Fruit fly (Drosophila melanogaster) whole organism, embryonic: ENCODE results near the gene car.

ENCODE experiments used
- Bdp1 ChIP-seq: fragments of 200-800 bp; sonication (Bioruptor generic); optimal IDR thresholded peaks from 3 replicates; lab custom pipeline; 2016; ENCODE audit warnings: missing biosample characterization, missing genetic modification characterization
- Bteb2 ChIP-seq: fragments of 200-800 bp; sonication (Bioruptor generic); optimal IDR thresholded peaks from 2 replicates; lab custom pipeline; 2016; ENCODE audit warnings: missing biosample characterization, missing genetic modification characterization
- CG1233 ChIP-seq: fragments of 200-800 bp; sonication (Bioruptor generic); optimal IDR thresholded peaks from 4 replicates; lab custom pipeline; 2018; ENCODE audit warnings: missing biosample characterization, mild to moderate bottlenecking, missing genetic modification characterization
- CG14667 ChIP-seq: fragments of 200-800 bp; sonication (Bioruptor generic); IDR thresholded peaks from 2 replicates; pipeline ENCODE4 v1.3.6; 2022; ENCODE audit warnings: missing biosample characterization, missing genetic modification characterization
- CG1602 ChIP-seq: fragments of 200-800 bp; sonication (Bioruptor generic); optimal IDR thresholded peaks from 3 replicates; lab custom pipeline; 2016; ENCODE audit warnings: missing biosample characterization, missing genetic modification characterization
- CG1603 ChIP-seq: fragments of 200-800 bp; sonication (Bioruptor generic); optimal IDR thresholded peaks from 2 replicates; lab custom pipeline; 2019; ENCODE audit warnings: missing biosample characterization, mild to moderate bottlenecking, missing genetic modification characterization, moderate library complexity
- CG2199 ChIP-seq: fragments of 200-800 bp; sonication (Bioruptor generic); IDR thresholded peaks from 3 replicates; pipeline ENCODE4 v1.3.6; 2022; ENCODE audit warnings: missing biosample characterization, missing genetic modification characterization
- CG31441 ChIP-seq: fragments of 200-800 bp; sonication (Bioruptor generic); IDR thresholded peaks from 2 replicates; pipeline ENCODE4 v1.3.6; 2022; ENCODE audit warnings: missing biosample characterization, missing genetic modification characterization
- CG34224 ChIP-seq: fragments of 200-800 bp; sonication (Bioruptor generic); IDR thresholded peaks from 3 replicates; pipeline ENCODE4 v1.3.6; 2022; ENCODE audit warnings: missing biosample characterization, missing genetic modification characterization; ENCODE audit not compliant: partially characterized antibody
- CG4707 ChIP-seq: fragments of 200-800 bp; sonication (Bioruptor generic); optimal IDR thresholded peaks from 2 replicates; lab custom pipeline; 2018; ENCODE audit warnings: missing biosample characterization, mild to moderate bottlenecking, missing genetic modification characterization, moderate library complexity
- CG7556 ChIP-seq: fragments of 200-800 bp; sonication (Bioruptor generic); optimal IDR thresholded peaks from 2 replicates; lab custom pipeline; 2017; ENCODE audit warnings: missing biosample characterization, mild to moderate bottlenecking, missing genetic modification characterization
- CkIIα-i1 ChIP-seq: fragments of 200-800 bp; sonication (Bioruptor generic); IDR thresholded peaks from 2 replicates; pipeline ENCODE4 v1.3.6; 2022; ENCODE audit warnings: missing biosample characterization, missing genetic modification characterization
- D ChIP-seq, 2 experiments: fragments of 200-800 bp in 1 of 2; fragments of >200 bp in 1 of 2; sonication (Bioruptor generic) in 1 of 2; optimal IDR thresholded peaks; 2 replicates in 1 of 2; 3 replicates in 1 of 2; lab custom pipeline; 2017; ENCODE audit warnings: mild to moderate bottlenecking in 1 of 2, missing biosample characterization in 1 of 2, missing genetic modification characterization in 1 of 2, missing genetic modification reagents in 1 of 2
- ERR ChIP-seq: fragments of 200-800 bp; sonication (Bioruptor generic); optimal IDR thresholded peaks from 2 replicates; lab custom pipeline; 2016; ENCODE audit warnings: missing biosample characterization, missing genetic modification characterization
- Hey ChIP-seq: fragments of 200-800 bp; sonication (Bioruptor generic); optimal IDR thresholded peaks from 3 replicates; lab custom pipeline; 2018; ENCODE audit warnings: missing biosample characterization, mild to moderate bottlenecking, missing genetic modification characterization
- Hr3 ChIP-seq: fragments of 200-800 bp; sonication (Bioruptor generic); optimal IDR thresholded peaks from 3 replicates; lab custom pipeline; 2016; ENCODE audit warnings: missing biosample characterization, missing genetic modification characterization
- Lhr ChIP-seq: fragments of 200-800 bp; sonication (Bioruptor generic); optimal IDR thresholded peaks from 3 replicates; lab custom pipeline; 2017; ENCODE audit warnings: mild to moderate bottlenecking, missing biosample characterization, missing genetic modification reagents, missing genetic modification characterization
- Max ChIP-seq: fragments of 200-800 bp; sonication (Bioruptor generic); optimal IDR thresholded peaks from 2 replicates; lab custom pipeline; 2016; ENCODE audit warnings: missing biosample characterization, mild to moderate bottlenecking, missing genetic modification characterization
- Nf-YB ChIP-seq: fragments of 200-800 bp; sonication (Bioruptor generic); optimal IDR thresholded peaks from 3 replicates; lab custom pipeline; 2019; ENCODE audit warnings: missing biosample characterization, mild to moderate bottlenecking, missing genetic modification characterization, moderate library complexity
- Rfx ChIP-seq: fragments of 200-800 bp; sonication (Bioruptor generic); IDR thresholded peaks from 2 replicates; pipeline ENCODE4 v1.3.6; 2022; ENCODE audit warnings: missing biosample characterization, missing genetic modification characterization
- Sin3A ChIP-seq: fragments of >200 bp; optimal IDR thresholded peaks from 2 replicates; lab custom pipeline; 2018
- Usf ChIP-seq: fragments of 200-800 bp; sonication (Bioruptor generic); optimal IDR thresholded peaks from 2 replicates; lab custom pipeline; 2017; ENCODE audit warnings: missing genotype, missing biosample characterization, missing genetic modification characterization
- bab2 ChIP-seq: fragments of 200-800 bp; sonication (Bioruptor generic); optimal IDR thresholded peaks from 2 replicates; lab custom pipeline; 2016; ENCODE audit warnings: missing biosample characterization, missing genetic modification characterization
- bbx ChIP-seq: fragments of 200-800 bp; sonication (Bioruptor generic); IDR thresholded peaks from 2 replicates; pipeline ENCODE4 v1.3.6; 2022; ENCODE audit warnings: missing biosample characterization, missing genetic modification characterization; ENCODE audit not compliant: partially characterized antibody
- bsh ChIP-seq, 2 experiments: fragments of 200-800 bp; sonication (Bioruptor generic); optimal IDR thresholded peaks; 2 replicates each; lab custom pipeline; 2017 to 2018; ENCODE audit warnings: mild to moderate bottlenecking in 2 of 2, missing biosample characterization in 2 of 2, missing genetic modification characterization in 2 of 2, moderate library complexity in 1 of 2
- btn ChIP-seq: fragments of 200-800 bp; sonication (Bioruptor generic); optimal IDR thresholded peaks from 2 replicates; lab custom pipeline; 2016; ENCODE audit warnings: missing biosample characterization, missing genetic modification characterization
- cato ChIP-seq: fragments of 200-800 bp; sonication (Bioruptor generic); optimal IDR thresholded peaks from 2 replicates; lab custom pipeline; 2016; ENCODE audit warnings: missing biosample characterization, missing genetic modification characterization, borderline replicate concordance
- crp ChIP-seq, 2 experiments: fragments of 200-800 bp; sonication (Bioruptor generic); optimal IDR thresholded peaks; 2 replicates in 1 of 2; 3 replicates in 1 of 2; lab custom pipeline; 2017; ENCODE audit warnings: missing biosample characterization in 2 of 2, missing genetic modification characterization in 2 of 2, mild to moderate bottlenecking in 1 of 2, moderate library complexity in 1 of 2
- disco-r ChIP-seq: fragments of 200-800 bp; sonication (Bioruptor generic); optimal IDR thresholded peaks from 2 replicates; lab custom pipeline; 2016; ENCODE audit warnings: missing biosample characterization, missing genetic modification characterization
- en ChIP-seq: fragments of 200-800 bp; sonication (Bioruptor generic); optimal IDR thresholded peaks from 2 replicates; lab custom pipeline; 2016; ENCODE audit warnings: missing biosample characterization, missing genetic modification characterization
- fd3F ChIP-seq: fragments of 200-800 bp; sonication (Bioruptor generic); optimal IDR thresholded peaks from 2 replicates; lab custom pipeline; 2018; ENCODE audit warnings: missing biosample characterization, mild to moderate bottlenecking, missing genetic modification characterization, moderate library complexity
- gce ChIP-seq: fragments of 200-800 bp; sonication (Bioruptor generic); IDR thresholded peaks from 3 replicates; pipeline ENCODE4 v1.3.6; 2022; ENCODE audit warnings: missing biosample characterization, missing genetic modification characterization
- grn ChIP-seq: fragments of 200-800 bp; sonication (Bioruptor generic); optimal IDR thresholded peaks from 3 replicates; lab custom pipeline; 2017; ENCODE audit warnings: missing biosample characterization, missing genetic modification characterization
- gt ChIP-seq: fragments of 200-800 bp; sonication (Bioruptor generic); IDR thresholded peaks from 2 replicates; pipeline ENCODE4 v1.3.6; 2022; ENCODE audit warnings: missing biosample characterization, missing genetic modification characterization
- h ChIP-seq: fragments of >200 bp; optimal IDR thresholded peaks from 2 replicates; lab custom pipeline; 2017
- nerfin-1 ChIP-seq: fragments of 200-800 bp; sonication (Bioruptor generic); optimal IDR thresholded peaks from 3 replicates; lab custom pipeline; 2019; ENCODE audit warnings: missing biosample characterization, mild to moderate bottlenecking, missing genetic modification characterization, moderate library complexity
- pho ChIP-seq: fragments of 200-800 bp; sonication (Bioruptor generic); optimal IDR thresholded peaks from 2 replicates; lab custom pipeline; 2016; ENCODE audit warnings: missing biosample characterization, missing genetic modification characterization
- sens ChIP-seq: fragments of 200-800 bp; sonication (Bioruptor generic); peaks from one replicate; lab custom pipeline; 2016; ENCODE audit warnings: missing biosample characterization, missing genetic modification characterization
- sisA ChIP-seq: fragments of 200-800 bp; sonication (Bioruptor generic); IDR thresholded peaks from 2 replicates; pipeline ENCODE4 v1.3.6; 2022; ENCODE audit warnings: missing biosample characterization, missing genetic modification characterization
- sr ChIP-seq: fragments of 200-800 bp; sonication (Bioruptor generic); IDR thresholded peaks from 3 replicates; pipeline ENCODE4 v1.3.6; 2022; ENCODE audit warnings: missing biosample characterization, missing genetic modification characterization
- sug ChIP-seq: fragments of 200-800 bp; optimal IDR thresholded peaks from 2 replicates; lab custom pipeline; 2019; ENCODE audit warnings: missing biosample characterization, mild to moderate bottlenecking, missing genetic modification characterization, moderate library complexity
- usp ChIP-seq: fragments of >200 bp; optimal IDR thresholded peaks from 2 replicates; lab custom pipeline; 2017; ENCODE audit warnings: missing biosample characterization, missing genetic modification characterization
- vfl ChIP-seq: fragments of 200-800 bp; sonication (Bioruptor generic); optimal IDR thresholded peaks from 2 replicates; lab custom pipeline; 2016; ENCODE audit warnings: missing biosample characterization, missing genetic modification characterization
- zfh1 ChIP-seq: fragments of 200-800 bp; sonication (Bioruptor generic); IDR thresholded peaks from 3 replicates; pipeline ENCODE4 v1.3.6; 2022; ENCODE audit warnings: missing biosample characterization, missing genetic modification characterization

car gene

dm6 chrX:19597684-19598363 is 32.0 kb downstream of the car start, which contains the start of gene RpS10b (continued):
- TF ChIP-seq bsh (GFP tag; optimal IDR thresholded peaks at IDR 0.05; lab: Kevin White, UChicago) (peak; percentile 65 to 71), sisA (GFP tag; lab: Robert Waterston, UW) (peak; percentile 55; the same call in 1 of the 2 replicates), Lhr (peak; percentile 97), CG7556 (GFP tag; lab: Kevin White, UChicago) (peak; percentile 79), CG1603 (tag; lab: Kevin White, UChicago) (peak; percentile 82), nerfin-1 (tag; lab: Kevin White, UChicago) (peak; percentile 88), disco-r (GFP tag; lab: Kevin White, UChicago) (peak; percentile 93), D (optimal IDR thresholded peaks at IDR 0.05; lab: Kevin White, UChicago) (peak; percentile 56), D (GFP tag; optimal IDR thresholded peaks at IDR 0.05; lab: Kevin White, UChicago) (peak; percentile 90), bab2 (GFP tag; lab: Kevin White, UChicago) (peak; percentile 68), Usf (GFP tag; lab: Kevin White, UChicago) (peak; percentile 86), Hey (peak; percentile 91), Hr3 (GFP tag; lab: Kevin White, UChicago) (peak; percentile 63), grn (peak; percentile 79), Rfx (peak; percentile 80), CG1602 (GFP tag; lab: Kevin White, UChicago) (peak; percentile 40), vfl (GFP tag; lab: Kevin White, UChicago) (no peak), h (lab: Kevin White, UChicago) (no peak), sens (GFP tag; lab: Kevin White, UChicago) (peak; percentile 96), Bdp1 (peak; percentile 80), CG1233 (GFP tag; lab: Kevin White, UChicago) (peak; percentile 96), bbx (peak; percentile 88), CG4707 (GFP tag; lab: Kevin White, UChicago) (peak; percentile 90), en (GFP tag; lab: Kevin White, UChicago) (peak; percentile 78), crp (GFP tag; optimal IDR thresholded peaks at IDR 0.05; lab: Kevin White, UChicago) (peak in 1 of 2 experiments; percentile 63), fd3F (GFP tag; lab: Kevin White, UChicago) (peak; percentile 77), gt (GFP tag; lab: Robert Waterston, UW) (0 out of 2 replicates have a peak, but pooled peaks have one; percentile 32), pho (GFP tag; lab: Kevin White, UChicago) (peak; percentile 85), cato (GFP tag; lab: Kevin White, UChicago) (peak; percentile 81), CG31441 (GFP tag; lab: Robert Waterston, UW) (peak; percentile 85), Max (GFP tag; lab: Kevin White, UChicago) (peak; percentile 87), CkIIα-i1 (0 out of 2 replicates have a peak, but pooled peaks have one; percentile 17), sr (peak; percentile 88), CG2199 (GFP tag; lab: Robert Waterston, UW) (0 out of 3 replicates have a peak, but pooled peaks have one; percentile 51), Bteb2 (peak; percentile 85), gce (GFP tag; lab: Robert Waterston, UW) (peak; percentile 87), usp (GFP tag; lab: Kevin White, UChicago) (no peak), Nf-YB (GFP tag; lab: Kevin White, UChicago) (peak; percentile 76), sug (peak; percentile 88), ERR (GFP tag; lab: Kevin White, UChicago) (peak; percentile 40), CG14667 (GFP tag; lab: Robert Waterston, UW) (peak; percentile 18; the same call in 1 of the 2 replicates), zfh1 (GFP tag; lab: Robert Waterston, UW) (peak; percentile 86), CG34224 (GFP tag; lab: Robert Waterston, UW) (peak; percentile 88), Sin3A (lab: Kevin White, UChicago) (peak; percentile 99), btn (peak; percentile 90)
